Worm (Caenorhabditis elegans) whole organism, L2 larva: ENCODE data around the gene clec-175.

Source experiments
- C34F6.9 ChIP-seq: fragments of 150-350 bp; optimal IDR thresholded peaks from 2 replicates; lab custom pipeline; 2014; ENCODE audit warnings: missing biosample characterization, missing genetic modification characterization
- F13H6.1 ChIP-seq: sonication (generic microtip); optimal IDR thresholded peaks from 2 replicates; lab custom pipeline; 2016; ENCODE audit warnings: missing genetic modification characterization, missing compliant biosample characterization
- R02D3.7 ChIP-seq: fragments of 150-350 bp; optimal IDR thresholded peaks from 2 replicates; lab custom pipeline; 2014; ENCODE audit warnings: missing biosample characterization, missing genetic modification characterization
- Y55F3AM.14 ChIP-seq: fragments of 200-800 bp; sonication (Bioruptor generic); optimal IDR thresholded peaks from 2 replicates; lab custom pipeline; 2018; ENCODE audit warnings: mild to moderate bottlenecking, missing genetic modification characterization, missing compliant biosample characterization
- alr-1 ChIP-seq: fragments of 150-350 bp; optimal IDR thresholded peaks from 2 replicates; lab custom pipeline; 2014; ENCODE audit warnings: missing biosample characterization, missing genetic modification characterization
- aly-2 ChIP-seq: fragments of 150-350 bp; optimal IDR thresholded peaks from 2 replicates; lab custom pipeline; 2014; ENCODE audit warnings: missing biosample characterization, missing genetic modification characterization
- ama-1 ChIP-seq: fragments of 150-350 bp; optimal IDR thresholded peaks from 2 replicates; lab custom pipeline; 2018; ENCODE audit warnings: inconsistent platforms
- blmp-1 ChIP-seq: sonication (generic microtip); optimal IDR thresholded peaks from 2 replicates; lab custom pipeline; 2017; ENCODE audit warnings: missing genetic modification characterization, mild to moderate bottlenecking, missing compliant biosample characterization, antibody characterized with exemption, moderate library complexity; ENCODE audit not compliant: insufficient read depth
- ceh-16 ChIP-seq: fragments of 150-350 bp; optimal IDR thresholded peaks from 2 replicates; lab custom pipeline; 2014; ENCODE audit warnings: missing biosample characterization, missing genetic modification characterization
- ceh-82 ChIP-seq: fragments of 150-350 bp; optimal IDR thresholded peaks from 2 replicates; lab custom pipeline; 2014; ENCODE audit warnings: missing biosample characterization, missing genetic modification characterization
- crh-2 ChIP-seq: sonication (generic microtip); optimal IDR thresholded peaks from 2 replicates; lab custom pipeline; 2017; ENCODE audit warnings: missing biosample characterization, missing genetic modification characterization
- dmd-4 ChIP-seq: sonication (generic microtip); optimal IDR thresholded peaks from 2 replicates; lab custom pipeline; 2017; ENCODE audit warnings: missing biosample characterization, missing genetic modification characterization
- elt-1 ChIP-seq: fragments of 150-350 bp; optimal IDR thresholded peaks from 2 replicates; lab custom pipeline; 2014; ENCODE audit warnings: missing biosample characterization, missing genetic modification characterization
- elt-3 ChIP-seq: sonication (generic microtip); optimal IDR thresholded peaks from 2 replicates; lab custom pipeline; 2017; ENCODE audit warnings: missing biosample characterization, missing genetic modification characterization
- fos-1 ChIP-seq: fragments of 150-350 bp; optimal IDR thresholded peaks from 2 replicates; lab custom pipeline; 2014; ENCODE audit warnings: missing biosample characterization, missing genetic modification characterization
- gmeb-1 ChIP-seq: fragments of 150-350 bp; optimal IDR thresholded peaks from 2 replicates; lab custom pipeline; 2014; ENCODE audit warnings: missing biosample characterization, missing genetic modification characterization
- lin-13 ChIP-seq: fragments of 150-350 bp; optimal IDR thresholded peaks from 2 replicates; lab custom pipeline; 2014; ENCODE audit warnings: missing biosample characterization, missing genetic modification reagents, missing genetic modification characterization
- lsy-2 ChIP-seq, 2 experiments: fragments of 150-350 bp in 1 of 2; sonication (generic microtip) in 1 of 2; optimal IDR thresholded peaks; 2 replicates each; lab custom pipeline; 2014 to 2017; ENCODE audit warnings: missing biosample characterization in 2 of 2, missing genetic modification characterization in 2 of 2
- mab-5 ChIP-seq: fragments of 150-350 bp; optimal IDR thresholded peaks from 2 replicates; lab custom pipeline; 2014; ENCODE audit warnings: missing biosample characterization, missing genetic modification characterization
- nhr-10 ChIP-seq: sonication (generic microtip); optimal IDR thresholded peaks from 2 replicates; lab custom pipeline; 2017; ENCODE audit warnings: missing biosample characterization, missing genetic modification characterization
- nhr-11 ChIP-seq: fragments of 150-350 bp; optimal IDR thresholded peaks from 2 replicates; lab custom pipeline; 2014; ENCODE audit warnings: missing biosample characterization, missing genetic modification characterization
- nhr-12 ChIP-seq: fragments of 150-350 bp; optimal IDR thresholded peaks from 2 replicates; lab custom pipeline; 2014; ENCODE audit warnings: missing biosample characterization, missing genetic modification characterization
- nhr-129 ChIP-seq: fragments of 150-350 bp; optimal IDR thresholded peaks from 2 replicates; lab custom pipeline; 2014; ENCODE audit warnings: missing biosample characterization, missing genetic modification characterization
- nhr-21 ChIP-seq: fragments of 150-350 bp; optimal IDR thresholded peaks from 2 replicates; lab custom pipeline; 2014; ENCODE audit warnings: missing biosample characterization, missing genetic modification characterization
- nhr-23 ChIP-seq: fragments of 150-350 bp; optimal IDR thresholded peaks from 2 replicates; lab custom pipeline; 2014; ENCODE audit warnings: missing biosample characterization, missing genetic modification reagents, missing genetic modification characterization
- nhr-237 ChIP-seq: fragments of 150-350 bp; optimal IDR thresholded peaks from 2 replicates; lab custom pipeline; 2014; ENCODE audit warnings: missing biosample characterization, missing genetic modification characterization
- nhr-25 ChIP-seq: fragments of 150-350 bp; sonication (generic microtip); optimal IDR thresholded peaks from 3 replicates; lab custom pipeline; 2014; ENCODE audit warnings: missing biosample characterization, missing genetic modification characterization
- nhr-6 ChIP-seq: fragments of 150-350 bp; optimal IDR thresholded peaks from 2 replicates; lab custom pipeline; 2014; ENCODE audit warnings: missing biosample characterization, missing genetic modification characterization
- nhr-77 ChIP-seq: fragments of 150-350 bp; optimal IDR thresholded peaks from 2 replicates; lab custom pipeline; 2014; ENCODE audit warnings: missing biosample characterization, missing genetic modification characterization
- peb-1 ChIP-seq: fragments of 150-350 bp; optimal IDR thresholded peaks from 2 replicates; lab custom pipeline; 2014; ENCODE audit warnings: missing biosample characterization, missing genetic modification characterization
- sem-4 ChIP-seq: fragments of 150-350 bp; optimal IDR thresholded peaks from 2 replicates; lab custom pipeline; 2014; ENCODE audit warnings: missing biosample characterization, missing genetic modification reagents, missing genetic modification characterization
- sma-3 ChIP-seq: sonication (generic microtip); optimal IDR thresholded peaks from 2 replicates; lab custom pipeline; 2016; ENCODE audit warnings: missing genetic modification reagents, missing genetic modification characterization, missing compliant biosample characterization
- sma-9 ChIP-seq, 2 experiments: fragments of 150-350 bp in 1 of 2; sonication (generic microtip) in 1 of 2; optimal IDR thresholded peaks; 2 replicates each; lab custom pipeline; 2014 to 2016; ENCODE audit warnings: missing genetic modification characterization in 2 of 2, mild to moderate bottlenecking in 1 of 2, missing biosample characterization in 1 of 2, missing compliant biosample characterization in 1 of 2, missing genetic modification reagents in 1 of 2, moderate library complexity in 1 of 2
- snpc-4 ChIP-seq: fragments of 150-350 bp; optimal IDR thresholded peaks from 2 replicates; lab custom pipeline; 2014; ENCODE audit warnings: missing biosample characterization, missing genetic modification characterization
- unc-39 ChIP-seq: fragments of 150-350 bp; optimal IDR thresholded peaks from 2 replicates; lab custom pipeline; 2014; ENCODE audit warnings: missing biosample characterization, missing genetic modification characterization
- unc-55 ChIP-seq: fragments of 150-350 bp; sonication (generic microtip); optimal IDR thresholded peaks from 3 replicates; lab custom pipeline; 2014; ENCODE audit warnings: missing biosample characterization, missing genetic modification reagents, missing genetic modification characterization
- unc-62 ChIP-seq: fragments of 150-350 bp; optimal IDR thresholded peaks from 2 replicates; lab custom pipeline; 2014; ENCODE audit warnings: missing biosample characterization, missing genetic modification reagents, missing genetic modification characterization
- ztf-1 ChIP-seq: fragments of 200-800 bp; sonication (Bioruptor generic); conservative IDR thresholded peaks from 2 replicates; pipeline ENCODE4 v1.3.6; 2022; ENCODE audit warnings: missing genetic modification characterization, missing compliant biosample characterization
- ztf-11 ChIP-seq: sonication (generic microtip); optimal IDR thresholded peaks from 2 replicates; lab custom pipeline; 2017; ENCODE audit warnings: missing biosample characterization, missing genetic modification characterization
- ztf-4 ChIP-seq: fragments of 150-350 bp; optimal IDR thresholded peaks from 2 replicates; lab custom pipeline; 2014; ENCODE audit warnings: missing biosample characterization, missing genetic modification characterization

Gene clec-175

ce11 chrIV:4407055-4407461 lies 15.1 kb upstream of the clec-175 start:
- no peak for TF ChIP-seq mab-5 (tag; lab: Kevin White, UChicago)
- no peak for TF ChIP-seq gmeb-1 (tag; lab: Kevin White, UChicago)
- TF ChIP-seq sma-3 (GFP tag; lab: Kevin White, UChicago), result peak; percentile 4
- no peak for TF ChIP-seq ztf-1 (GFP tag; lab: Robert Waterston, UW)
- TF ChIP-seq nhr-10 (tag; lab: Kevin White, UChicago), result no peak
- TF ChIP-seq C34F6.9 (tag; lab: Kevin White, UChicago), result no peak
- peak; percentile 39 for TF ChIP-seq sma-9 (GFP tag; optimal IDR thresholded peaks at IDR 0.05; lab: Kevin White, UChicago)
- no peak for TF ChIP-seq sma-9 (tag; optimal IDR thresholded peaks at IDR 0.05; lab: Kevin White, UChicago)
- TF ChIP-seq ztf-11 (tag; lab: Kevin White, UChicago), result no peak
- no peak for TF ChIP-seq ama-1 (lab: Kevin White, UChicago)
- no peak for TF ChIP-seq nhr-11
- no peak for TF ChIP-seq nhr-6 (tag; lab: Kevin White, UChicago)
- peak in 1 of 2 experiments; percentile 48 for TF ChIP-seq lsy-2 (tag; optimal IDR thresholded peaks at IDR 0.05; lab: Kevin White, UChicago)
- peak; percentile 85 for TF ChIP-seq F13H6.1 (tag; lab: Kevin White, UChicago)
- no peak for TF ChIP-seq nhr-23 (tag; lab: Kevin White, UChicago)
- TF ChIP-seq blmp-1, result no peak
- TF ChIP-seq alr-1 (tag; lab: Kevin White, UChicago), result no peak
- TF ChIP-seq nhr-129 (tag; lab: Kevin White, UChicago), result peak; percentile 56
- no peak for TF ChIP-seq nhr-21 (tag; lab: Kevin White, UChicago)
- TF ChIP-seq fos-1 (tag; lab: Kevin White, UChicago), result peak; percentile 54
- TF ChIP-seq crh-2, result peak; percentile 3
- TF ChIP-seq peb-1 (tag; lab: Kevin White, UChicago), result no peak
- TF ChIP-seq aly-2 (tag; lab: Kevin White, UChicago), result no peak
- no peak for TF ChIP-seq elt-3 (tag; lab: Kevin White, UChicago)
- TF ChIP-seq nhr-77 (tag; lab: Kevin White, UChicago), result no peak
- TF ChIP-seq R02D3.7 (tag; lab: Kevin White, UChicago), result no peak
- no peak for TF ChIP-seq lin-13 (GFP tag; lab: Kevin White, UChicago)
- TF ChIP-seq unc-39, result no peak
- no peak for TF ChIP-seq dmd-4

ce11 chrIV:4408714-4409113 lies 13.4 kb upstream of the clec-175 start:
- TF ChIP-seq ceh-82 (no peak), unc-55 (no peak), sem-4 (tag; lab: Kevin White, UChicago) (no peak), F13H6.1 (tag; lab: Kevin White, UChicago) (no peak), nhr-12 (no peak), fos-1 (tag; lab: Kevin White, UChicago) (no peak), unc-62 (no peak), ceh-16 (tag; lab: Kevin White, UChicago) (no peak), snpc-4 (tag; lab: Kevin White, UChicago) (no peak), Y55F3AM.14 (GFP tag; lab: Kevin White, UChicago) (no peak), peb-1 (tag; lab: Kevin White, UChicago) (no peak), blmp-1 (no peak), crh-2 (no peak), nhr-10 (tag; lab: Kevin White, UChicago) (no peak), nhr-11 (no peak), ztf-4 (no peak), sma-9 (GFP tag; optimal IDR thresholded peaks at IDR 0.05; lab: Kevin White, UChicago) (no peak), sma-9 (tag; optimal IDR thresholded peaks at IDR 0.05; lab: Kevin White, UChicago) (no peak), dmd-4 (no peak), gmeb-1 (tag; lab: Kevin White, UChicago) (no peak), unc-39 (no peak)

ce11 chrIV:4410526-4410925 lies 11.6 kb upstream of the clec-175 start:
- TF ChIP-seq ztf-11 (tag; lab: Kevin White, UChicago) (no peak), lin-13 (GFP tag; lab: Kevin White, UChicago) (no peak), elt-1 (no peak), peb-1 (tag; lab: Kevin White, UChicago) (no peak), gmeb-1 (tag; lab: Kevin White, UChicago) (no peak), Y55F3AM.14 (GFP tag; lab: Kevin White, UChicago) (no peak), nhr-12 (no peak), ztf-4 (no peak), sem-4 (tag; lab: Kevin White, UChicago) (no peak), nhr-237 (tag; lab: Kevin White, UChicago) (no peak), crh-2 (no peak), R02D3.7 (tag; lab: Kevin White, UChicago) (no peak), nhr-25 (tag; lab: Kevin White, UChicago) (no peak), F13H6.1 (tag; lab: Kevin White, UChicago) (no peak), aly-2 (tag; lab: Kevin White, UChicago) (no peak), dmd-4 (no peak), nhr-129 (tag; lab: Kevin White, UChicago) (no peak)
